Fruit fly (Drosophila melanogaster): ENCODE measurements around the gene CG6184.
A peak's percentile ranks its signal among the peaks of the same experiment; 100 is the strongest.

The CG6184 gene

DNA sequence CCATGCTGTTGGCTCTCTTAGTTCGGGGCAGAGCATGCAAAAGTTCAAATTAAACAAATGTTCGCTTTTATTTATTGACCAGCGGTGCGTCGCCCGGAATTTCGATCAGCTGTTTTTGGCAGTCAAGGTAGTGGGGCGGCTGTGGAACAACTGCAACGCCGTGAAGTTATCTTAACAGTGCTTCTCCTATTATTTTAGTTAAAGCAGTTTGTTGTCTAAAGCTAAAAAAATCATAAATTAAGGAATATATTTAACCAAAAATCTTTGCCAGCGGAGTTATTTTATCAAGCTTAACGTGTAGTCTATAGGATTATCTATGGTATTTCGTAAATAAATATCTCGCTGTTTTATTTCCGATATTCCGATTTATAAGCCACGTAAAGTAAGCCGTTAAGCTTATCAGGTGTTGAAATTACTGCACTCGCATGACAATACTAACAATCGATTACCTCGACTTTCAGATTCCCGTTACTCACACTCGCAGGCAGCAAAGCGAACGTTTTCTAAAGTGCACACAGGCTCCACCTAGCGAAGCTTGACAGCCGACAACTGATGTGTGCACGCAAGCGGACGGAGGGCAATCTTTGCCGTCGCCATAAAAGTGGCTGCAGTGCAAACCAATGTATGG lies 9.3 kb downstream of the CG6184 start, which contains the start of the genes CG6195 and CG31220 (continued):
- no peak for TF ChIP-seq lola (GFP tag; optimal IDR thresholded peaks at IDR 0.05)
- peak; percentile 76; the same call in 1 of the 3 replicates for TF ChIP-seq CG2199 (GFP tag; IDR thresholded peaks at IDR 0.05)
- peak; percentile 35 for TF ChIP-seq CG2712 (tag; optimal IDR thresholded peaks at IDR 0.05)
- TF ChIP-seq Dad (GFP tag; optimal IDR thresholded peaks at IDR 0.05) = peak; percentile 2
- peak; percentile 0 for TF ChIP-seq Sry-δ (GFP tag; optimal IDR thresholded peaks at IDR 0.05)
- TF ChIP-seq CG31365 (tag; optimal IDR thresholded peaks at IDR 0.05) = peak; percentile 33
- TF ChIP-seq CG2678 (tag; optimal IDR thresholded peaks at IDR 0.05) = no peak
- no peak for TF ChIP-seq Meics (GFP tag; optimal IDR thresholded peaks at IDR 0.05)
- TF ChIP-seq Mes4 (GFP tag; optimal IDR thresholded peaks at IDR 0.05) = peak; percentile 28
- TF ChIP-seq kah (GFP tag; optimal IDR thresholded peaks at IDR 0.05) = no peak
- peak; percentile 37 for TF ChIP-seq Sox102F (GFP tag; optimal IDR thresholded peaks at IDR 0.05)
- TF ChIP-seq CG33557 (GFP tag; optimal IDR thresholded peaks at IDR 0.05) = no peak
- peak; percentile 31 for TF ChIP-seq CG3163 (GFP tag; optimal IDR thresholded peaks at IDR 0.05)
- TF ChIP-seq kni (GFP tag; optimal IDR thresholded peaks at IDR 0.05) = peak; percentile 10
- TF ChIP-seq CG8290 (GFP tag; optimal IDR thresholded peaks at IDR 0.05) = peak; percentile 30
- no peak for TF ChIP-seq CG8290 (tag; optimal IDR thresholded peaks at IDR 0.05)
- no peak for TF ChIP-seq Oli (tag; optimal IDR thresholded peaks at IDR 0.05)
- peak; percentile 23 for TF ChIP-seq CG8089 (GFP tag; optimal IDR thresholded peaks at IDR 0.05)
- no peak for TF ChIP-seq CG13624 (GFP tag; optimal IDR thresholded peaks at IDR 0.05)
- TF ChIP-seq CG2116 (GFP tag; optimal IDR thresholded peaks at IDR 0.05) = peak; percentile 45
- TF ChIP-seq hkb (optimal IDR thresholded peaks at IDR 0.05) = no peak
- TF ChIP-seq hkb (GFP tag; IDR thresholded peaks at IDR 0.05) = peak; percentile 24; the same call in 1 of the 2 replicates
- 0 out of 2 replicates have a peak, but pooled peaks have one; percentile 13 for TF ChIP-seq Nf-YA (GFP tag; IDR thresholded peaks at IDR 0.05)
- TF ChIP-seq GATAe (GFP tag; conservative IDR thresholded peaks at IDR 0.05) = no peak
- TF ChIP-seq Bteb2 (GFP tag; optimal IDR thresholded peaks at IDR 0.05) = peak; percentile 9
- TF ChIP-seq CoRest (tag; optimal IDR thresholded peaks at IDR 0.05) = peak; percentile 51
- TF ChIP-seq CG13123 (GFP tag; optimal IDR thresholded peaks at IDR 0.05) = no peak
- TF ChIP-seq CG32532 (GFP tag; IDR thresholded peaks at IDR 0.05) = peak; percentile 70; the same call in 1 of the 2 replicates
- TF ChIP-seq chn (GFP tag; optimal IDR thresholded peaks at IDR 0.05) = peak; percentile 21
- TF ChIP-seq peb (GFP tag; IDR thresholded peaks at IDR 0.05) = no peak
- TF ChIP-seq ewg (GFP tag; optimal IDR thresholded peaks at IDR 0.05) = peak; percentile 40
- peak; percentile 93 for TF ChIP-seq CTCF (GFP tag; optimal IDR thresholded peaks at IDR 0.05)
- no peak for TF ChIP-seq Elba2 (GFP tag; optimal IDR thresholded peaks at IDR 0.05)
- TF ChIP-seq CG17361 (GFP tag; IDR thresholded peaks at IDR 0.05) = peak; percentile 55; the same call in 2 of the 3 replicates
- TF ChIP-seq Pdp1 (GFP tag; optimal IDR thresholded peaks at IDR 0.05) = peak; percentile 12 to 65
- TF ChIP-seq CG15011 (GFP tag; optimal IDR thresholded peaks at IDR 0.05) = no peak
- TF ChIP-seq BEAF-32 (GFP tag; optimal IDR thresholded peaks at IDR 0.05) = peak; percentile 56
- no peak for TF ChIP-seq CG4820 (GFP tag; optimal IDR thresholded peaks at IDR 0.05)
- TF ChIP-seq Xbp1 (GFP tag; optimal IDR thresholded peaks at IDR 0.05) = peak; percentile 44
- no peak for TF ChIP-seq gcm2 (GFP tag; optimal IDR thresholded peaks at IDR 0.05)
- no peak for TF ChIP-seq run (tag; optimal IDR thresholded peaks at IDR 0.05)
- TF ChIP-seq CG4617 (GFP tag; optimal IDR thresholded peaks at IDR 0.05; ENCODE audit: borderline replicate concordance) = peak; percentile 2
- no peak for TF ChIP-seq gsb-n (tag; optimal IDR thresholded peaks at IDR 0.05)
- TF ChIP-seq CG15696 (tag; optimal IDR thresholded peaks at IDR 0.05) = no peak
- no peak for TF ChIP-seq pan (optimal IDR thresholded peaks at IDR 0.05)
- TF ChIP-seq pan (GFP tag; optimal IDR thresholded peaks at IDR 0.05 in 1 of 2, IDR thresholded peaks at IDR 0.05 in 1 of 2) = peak in 1 of 2 experiments; percentile 19
- TF ChIP-seq Ets65A (GFP tag) = peak; percentile 62
- no peak for TF ChIP-seq CG5180 (GFP tag; optimal IDR thresholded peaks at IDR 0.05)
- peak; percentile 14 for TF ChIP-seq Hsf (GFP tag; optimal IDR thresholded peaks at IDR 0.05)
- 0 out of 3 replicates have a peak, but pooled peaks have one; percentile 21 for TF ChIP-seq CG34224 (GFP tag; IDR thresholded peaks at IDR 0.05; ENCODE audit: partially characterized antibody)
- TF ChIP-seq CG5953 (GFP tag; IDR thresholded peaks at IDR 0.05) = 0 out of 2 replicates have a peak, but pooled peaks have one; percentile 35
